Fruit fly (Drosophila melanogaster) whole organism, prepupa: ENCODE data around the gene Capa.

Experiments
- Blimp-1 ChIP-seq: fragments of 200-800 bp; sonication (Bioruptor generic); optimal IDR thresholded peaks from 3 replicates; lab custom pipeline; 2017; ENCODE audit warnings: missing biosample characterization, missing genetic modification characterization, mild to moderate bottlenecking, moderate library complexity, missing genetic modification reagents
- CG10631 ChIP-seq: fragments of 200-800 bp; sonication (Bioruptor generic); optimal IDR thresholded peaks from 2 replicates; lab custom pipeline; 2016; ENCODE audit warnings: missing biosample characterization, missing genetic modification characterization
- CG10669 ChIP-seq: fragments of 200-800 bp; sonication (Bioruptor generic); optimal IDR thresholded peaks from 3 replicates; lab custom pipeline; 2018; ENCODE audit warnings: missing biosample characterization, mild to moderate bottlenecking, missing genetic modification characterization, moderate library complexity
- CG11762 ChIP-seq: fragments of 200-800 bp; sonication (Bioruptor generic); optimal IDR thresholded peaks from 3 replicates; lab custom pipeline; 2016; ENCODE audit warnings: missing biosample characterization, missing genetic modification characterization; ENCODE audit not compliant: insufficient read depth
- CG15336 ChIP-seq: fragments of 200-800 bp; sonication (Bioruptor generic); IDR thresholded peaks from 2 replicates; pipeline ENCODE4 v1.3.6; 2022; ENCODE audit warnings: missing biosample characterization, missing genetic modification characterization
- CG1621 ChIP-seq: fragments of 200-800 bp; sonication (Bioruptor generic); optimal IDR thresholded peaks from 3 replicates; lab custom pipeline; 2018; ENCODE audit warnings: missing biosample characterization, mild to moderate bottlenecking, missing genetic modification characterization
- CG3032 ChIP-seq: fragments of 200-800 bp; optimal IDR thresholded peaks from 2 replicates; lab custom pipeline; 2019; ENCODE audit warnings: missing biosample characterization, mild to moderate bottlenecking, missing genetic modification characterization, moderate library complexity
- CG32006 ChIP-seq: fragments of 200-800 bp; sonication (Bioruptor generic); optimal IDR thresholded peaks from 3 replicates; lab custom pipeline; 2017; ENCODE audit warnings: missing biosample characterization, mild to moderate bottlenecking, missing genetic modification characterization
- CG34406 ChIP-seq: fragments of 200-800 bp; sonication (Bioruptor generic); optimal IDR thresholded peaks from 3 replicates; lab custom pipeline; 2016; ENCODE audit warnings: missing biosample characterization, missing genetic modification characterization
- CG3919 ChIP-seq: fragments of 200-800 bp; sonication (Bioruptor generic); optimal IDR thresholded peaks from 3 replicates; lab custom pipeline; 2016; ENCODE audit warnings: missing biosample characterization, missing genetic modification characterization
- CG4318 ChIP-seq: fragments of 200-800 bp; sonication (Bioruptor generic); optimal IDR thresholded peaks from 3 replicates; lab custom pipeline; 2017; ENCODE audit warnings: missing biosample characterization, mild to moderate bottlenecking, missing genetic modification characterization
- CG6163 ChIP-seq: fragments of 200-800 bp; sonication (Bioruptor generic); IDR thresholded peaks from 3 replicates; pipeline ENCODE4 v1.3.6; 2022; ENCODE audit warnings: missing biosample characterization, missing genetic modification characterization
- CG6792 ChIP-seq: fragments of 200-800 bp; sonication (Bioruptor generic); optimal IDR thresholded peaks from 3 replicates; lab custom pipeline; 2016; ENCODE audit warnings: missing biosample characterization, missing genetic modification characterization
- CG7368 ChIP-seq: fragments of 200-800 bp; sonication (Bioruptor generic); optimal IDR thresholded peaks from 3 replicates; lab custom pipeline; 2016; ENCODE audit warnings: missing biosample characterization, missing genetic modification characterization
- CG8119 ChIP-seq: fragments of 200-800 bp; sonication (Bioruptor generic); IDR thresholded peaks from 3 replicates; pipeline ENCODE4 v1.3.6; 2022; ENCODE audit warnings: missing biosample characterization, missing genetic modification characterization
- CG8319 ChIP-seq: fragments of 200-800 bp; sonication (Bioruptor generic); optimal IDR thresholded peaks from 3 replicates; lab custom pipeline; 2016; ENCODE audit warnings: missing biosample characterization, missing genetic modification characterization
- CG9139 ChIP-seq: fragments of 200-800 bp; sonication (Bioruptor generic); optimal IDR thresholded peaks from 3 replicates; lab custom pipeline; 2017; ENCODE audit warnings: missing biosample characterization, mild to moderate bottlenecking, missing genetic modification characterization
- Eip75B ChIP-seq: fragments of 200-800 bp; sonication (Bioruptor generic); optimal IDR thresholded peaks from 3 replicates; lab custom pipeline; 2016; ENCODE audit warnings: missing biosample characterization, missing genetic modification characterization
- Eip78C ChIP-seq: fragments of 200-800 bp; sonication (Bioruptor generic); peaks from one replicate; lab custom pipeline; 2016; ENCODE audit warnings: missing biosample characterization, missing genetic modification characterization
- Ets96B ChIP-seq: fragments of 200-800 bp; optimal IDR thresholded peaks from 2 replicates; lab custom pipeline; 2019; ENCODE audit warnings: missing biosample characterization, mild to moderate bottlenecking, missing genetic modification characterization, moderate library complexity
- Gug ChIP-seq: fragments of 200-800 bp; sonication (Bioruptor generic); IDR thresholded peaks from 2 replicates; pipeline ENCODE4 v1.3.6; 2022; ENCODE audit warnings: missing biosample characterization, missing genetic modification characterization
- Hr39 ChIP-seq: fragments of 200-800 bp; sonication (Bioruptor generic); optimal IDR thresholded peaks from 2 replicates; lab custom pipeline; 2016; ENCODE audit warnings: missing biosample characterization, missing genetic modification characterization
- Hr4 ChIP-seq: fragments of 200-800 bp; sonication (Bioruptor generic); optimal IDR thresholded peaks from 3 replicates; lab custom pipeline; 2016; ENCODE audit warnings: missing biosample characterization, missing genetic modification characterization
- Lpt ChIP-seq: fragments of 200-800 bp; sonication (Bioruptor generic); optimal IDR thresholded peaks from 3 replicates; lab custom pipeline; 2016; ENCODE audit warnings: missing biosample characterization, missing genetic modification characterization
- Met ChIP-seq: fragments of 200-800 bp; sonication (Bioruptor generic); optimal IDR thresholded peaks from 3 replicates; lab custom pipeline; 2016; ENCODE audit warnings: missing biosample characterization, missing genetic modification characterization
- Sox102F ChIP-seq: fragments of 200-800 bp; sonication (Bioruptor generic); optimal IDR thresholded peaks from 2 replicates; lab custom pipeline; 2016; ENCODE audit warnings: missing biosample characterization, mild to moderate bottlenecking, missing genetic modification characterization
- Sox14 ChIP-seq: fragments of 200-800 bp; sonication (Bioruptor generic); optimal IDR thresholded peaks from 3 replicates; lab custom pipeline; 2016; ENCODE audit warnings: missing biosample characterization, missing genetic modification characterization
- achi ChIP-seq: fragments of 200-800 bp; sonication (Bioruptor generic); optimal IDR thresholded peaks from 3 replicates; lab custom pipeline; 2016; ENCODE audit warnings: missing biosample characterization, missing genetic modification characterization
- acj6 ChIP-seq: fragments of 200-800 bp; sonication (Bioruptor generic); optimal IDR thresholded peaks from 3 replicates; lab custom pipeline; 2016; ENCODE audit warnings: missing biosample characterization, missing genetic modification characterization
- eg ChIP-seq: fragments of 200-800 bp; sonication (Bioruptor generic); IDR thresholded peaks from 3 replicates; pipeline ENCODE4 v1.3.6; 2022; ENCODE audit warnings: missing biosample characterization, missing genetic modification characterization
- esn ChIP-seq: fragments of 200-800 bp; sonication (Bioruptor generic); optimal IDR thresholded peaks from 2 replicates; lab custom pipeline; 2016; ENCODE audit warnings: missing biosample characterization, mild to moderate bottlenecking, missing genetic modification characterization, moderate library complexity
- fd59A ChIP-seq: fragments of 200-800 bp; sonication (Bioruptor generic); optimal IDR thresholded peaks from 2 replicates; lab custom pipeline; 2017; ENCODE audit warnings: missing biosample characterization, mild to moderate bottlenecking, missing genetic modification characterization, missing genetic modification reagents
- fd85E ChIP-seq: fragments of 200-800 bp; sonication (Bioruptor generic); optimal IDR thresholded peaks from 3 replicates; lab custom pipeline; 2016; ENCODE audit warnings: missing biosample characterization, missing genetic modification characterization
- fkh ChIP-seq: fragments of 200-800 bp; sonication (Bioruptor generic); optimal IDR thresholded peaks from 3 replicates; lab custom pipeline; 2017; ENCODE audit warnings: missing biosample characterization, mild to moderate bottlenecking, missing genetic modification characterization, moderate library complexity
- salr ChIP-seq, 2 experiments: fragments of 200-800 bp; sonication (Bioruptor generic); optimal IDR thresholded peaks; 3 replicates each; lab custom pipeline; 2016 to 2018; ENCODE audit warnings: missing biosample characterization in 2 of 2, missing genetic modification characterization in 2 of 2, mild to moderate bottlenecking in 1 of 2
- ss ChIP-seq, 2 experiments: fragments of 200-800 bp; sonication (Bioruptor generic); optimal IDR thresholded peaks; 2 replicates in 1 of 2; 3 replicates in 1 of 2; lab custom pipeline; 2017 to 2018; ENCODE audit warnings: mild to moderate bottlenecking in 2 of 2, missing biosample characterization in 2 of 2, missing genetic modification characterization in 2 of 2, moderate library complexity in 1 of 2
- topi ChIP-seq: fragments of 200-800 bp; sonication (Bioruptor generic); optimal IDR thresholded peaks from 3 replicates; lab custom pipeline; 2016; ENCODE audit warnings: missing biosample characterization, missing genetic modification characterization

The Capa gene

DNA sequence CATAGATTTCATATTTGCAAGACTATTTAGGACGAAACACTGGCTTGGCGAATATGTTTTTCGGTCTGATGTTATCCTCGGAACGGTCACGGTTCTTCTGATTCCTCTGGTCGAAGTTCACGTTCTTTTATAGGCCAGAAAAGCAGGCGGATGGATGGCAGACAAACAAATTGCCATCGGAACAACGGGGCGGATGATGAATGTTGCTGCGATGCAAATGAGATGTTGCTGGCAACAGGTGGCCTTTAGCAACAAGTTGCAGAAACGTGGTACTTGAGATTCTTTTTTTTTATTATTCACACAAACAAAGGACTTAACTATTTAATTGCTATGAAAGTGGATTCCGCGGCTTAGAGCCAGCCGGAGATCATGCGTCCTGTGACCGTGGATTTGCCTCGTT lies at the start of gene Capa:
TSS of gene Capa (minus strand) at position 101 of the 400 bp plus-strand sequence.
- TF ChIP-seq acj6 (GFP tag; lab: Kevin White, UChicago), result no peak
- TF ChIP-seq CG34406 (GFP tag; lab: Kevin White, UChicago), result no peak
- no peak for TF ChIP-seq eg (GFP tag; lab: Robert Waterston, UW)
- TF ChIP-seq CG11762 (GFP tag; lab: Kevin White, UChicago), result no peak
- TF ChIP-seq Lpt (GFP tag; lab: Kevin White, UChicago), result no peak
- TF ChIP-seq esn (GFP tag; lab: Kevin White, UChicago), result no peak
- TF ChIP-seq fd85E (GFP tag; lab: Kevin White, UChicago), result no peak
- TF ChIP-seq CG6163 (GFP tag; lab: Robert Waterston, UW), result no peak
- TF ChIP-seq CG4318 (GFP tag; lab: Kevin White, UChicago), result no peak
- TF ChIP-seq Gug (GFP tag; lab: Robert Waterston, UW), result no peak
- no peak for TF ChIP-seq Sox14 (GFP tag; lab: Kevin White, UChicago)
- no peak for TF ChIP-seq fkh (GFP tag; lab: Kevin White, UChicago)
- no peak for TF ChIP-seq Blimp-1 (GFP tag; lab: Kevin White, UChicago)
- no peak for TF ChIP-seq fd59A (GFP tag; lab: Kevin White, UChicago)
- TF ChIP-seq Eip75B (GFP tag; lab: Kevin White, UChicago), result no peak
- no peak for TF ChIP-seq Hr39 (GFP tag; lab: Kevin White, UChicago)
- no peak for TF ChIP-seq CG32006 (GFP tag; lab: Kevin White, UChicago)
- TF ChIP-seq CG3919 (GFP tag; lab: Kevin White, UChicago), result no peak
- no peak for TF ChIP-seq Ets96B (tag; lab: Kevin White, UChicago)
- TF ChIP-seq Sox102F, result no peak

DNA sequence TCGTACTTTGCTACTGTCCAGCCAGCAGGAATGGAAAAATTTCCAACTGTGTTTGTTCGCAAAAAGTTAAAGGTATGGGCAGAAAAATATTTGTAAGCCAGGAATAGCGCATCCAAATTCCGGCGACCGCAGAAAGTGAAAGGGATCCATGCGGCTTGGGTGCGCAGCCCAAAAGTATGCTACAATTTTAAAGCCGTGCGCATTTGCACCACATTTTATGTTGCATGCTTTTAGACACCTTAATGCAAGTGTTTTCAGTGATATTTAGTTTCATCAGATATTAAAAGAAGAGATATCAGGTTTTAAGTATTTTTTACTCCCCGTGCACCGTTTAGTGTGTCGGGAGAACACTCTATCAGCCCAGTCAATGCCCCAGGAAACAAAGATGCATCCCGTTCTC lies 49.0 kb upstream of the Capa start:
- TF ChIP-seq achi (no peak), Blimp-1 (GFP tag; lab: Kevin White, UChicago) (peak; percentile 13), Met (GFP tag; lab: Kevin White, UChicago) (no peak), CG34406 (GFP tag; lab: Kevin White, UChicago) (no peak), CG3032 (tag; lab: Kevin White, UChicago) (no peak)

DNA sequence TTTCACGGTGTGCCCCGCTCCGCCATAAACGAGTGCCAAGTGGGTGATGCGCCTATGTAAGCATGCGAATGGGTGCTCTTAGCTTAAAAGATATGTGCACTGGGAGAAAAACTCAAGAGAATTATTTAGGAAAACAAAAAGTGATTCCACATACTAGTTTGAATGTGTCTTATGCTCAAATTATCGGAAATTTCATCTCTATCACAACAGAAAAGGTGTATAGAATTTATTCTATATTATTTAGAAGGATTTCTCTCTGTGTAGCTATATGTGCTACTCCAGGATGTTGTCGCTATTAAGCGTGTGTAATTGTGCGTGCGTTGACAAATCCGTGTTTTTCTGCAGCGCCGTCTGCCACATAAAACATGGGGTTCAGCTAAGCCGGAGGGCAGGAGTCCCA lies 45.2 kb upstream of the Capa start:
- TF ChIP-seq CG15336 (GFP tag; lab: Robert Waterston, UW) (0 out of 2 replicates have a peak, but pooled peaks have one; percentile 37), achi (peak; percentile 5), CG6163 (GFP tag; lab: Robert Waterston, UW) (peak; percentile 60; the same call in 2 of the 3 replicates), CG10631 (GFP tag; lab: Kevin White, UChicago) (no peak), Blimp-1 (GFP tag; lab: Kevin White, UChicago) (no peak), CG10669 (peak; percentile 11), CG8119 (GFP tag; lab: Robert Waterston, UW) (peak; percentile 49; the same call in 2 of the 3 replicates), ss (GFP tag; optimal IDR thresholded peaks at IDR 0.05; lab: Kevin White, UChicago) (peak in 1 of 2 experiments; percentile 1), eg (GFP tag; lab: Robert Waterston, UW) (0 out of 3 replicates have a peak, but pooled peaks have one; percentile 44), fd59A (GFP tag; lab: Kevin White, UChicago) (no peak), CG32006 (GFP tag; lab: Kevin White, UChicago) (peak; percentile 35), Hr4 (no peak), Gug (GFP tag; lab: Robert Waterston, UW) (no peak), Eip78C (GFP tag; lab: Kevin White, UChicago) (peak; percentile 65), CG6792 (GFP tag; lab: Kevin White, UChicago) (no peak)

DNA sequence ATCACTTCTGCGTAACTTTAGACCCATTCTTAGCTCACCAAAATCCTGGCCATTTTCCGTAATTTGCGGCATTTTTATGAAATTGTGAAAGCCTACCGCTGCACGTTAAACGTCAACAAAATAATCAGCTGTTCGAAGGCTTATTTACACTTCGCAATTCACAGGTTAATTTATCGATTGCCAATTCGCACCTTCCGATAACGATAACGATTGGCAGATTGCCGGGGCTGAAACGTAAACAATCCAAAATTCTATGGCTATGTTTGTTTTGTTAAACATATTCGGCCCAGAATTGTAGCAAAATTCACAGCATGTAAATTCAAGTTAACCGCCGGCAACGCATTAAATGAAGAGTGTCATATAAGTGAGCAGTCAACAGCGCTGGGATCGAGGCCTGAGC lies 21.6 kb upstream of the Capa start, which contains the start of the genes eIF2Balpha and Vps13B:
TSS of gene eIF2Balpha (minus strand) at position 133 of the 400 bp plus-strand sequence.
TSS of gene Vps13B (plus strand) at position 223 of the 400 bp plus-strand sequence.
- TF ChIP-seq CG8319 (GFP tag; lab: Kevin White, UChicago) (no peak), topi (GFP tag; lab: Kevin White, UChicago) (no peak), Hr4 (no peak), Sox102F (no peak), Hr39 (GFP tag; lab: Kevin White, UChicago) (no peak), CG32006 (GFP tag; lab: Kevin White, UChicago) (no peak), CG7368 (GFP tag; lab: Kevin White, UChicago) (no peak), acj6 (GFP tag; lab: Kevin White, UChicago) (no peak), CG9139 (no peak), CG1621 (no peak), salr (GFP tag; optimal IDR thresholded peaks at IDR 0.05; lab: Kevin White, UChicago) (no peak)
